Worm (Caenorhabditis elegans) whole organism, L3 larva: ENCODE data around the gene srh-236.

ENCODE experiments used
- ZK546.5 ChIP-seq: sonication (generic microtip); optimal IDR thresholded peaks from 2 replicates; lab custom pipeline; 2017; ENCODE audit warnings: missing biosample characterization, missing genetic modification characterization
- ceh-16 ChIP-seq: sonication (generic microtip); optimal IDR thresholded peaks from 2 replicates; lab custom pipeline; 2017; ENCODE audit warnings: missing biosample characterization, missing genetic modification characterization
- ceh-28 ChIP-seq: fragments of 150-350 bp; optimal IDR thresholded peaks from 2 replicates; lab custom pipeline; 2014; ENCODE audit warnings: missing biosample characterization, missing genetic modification reagents, missing genetic modification characterization
- egl-27 ChIP-seq: sonication (generic microtip); optimal IDR thresholded peaks from 4 replicates; lab custom pipeline; 2017; ENCODE audit warnings: missing biosample characterization, missing genetic modification reagents, missing genetic modification characterization
- egl-5 ChIP-seq: fragments of 150-350 bp; optimal IDR thresholded peaks from 2 replicates; lab custom pipeline; 2017; ENCODE audit warnings: missing biosample characterization, missing genetic modification reagents, missing genetic modification characterization, inconsistent platforms
- elt-1 ChIP-seq: fragments of 150-350 bp; optimal IDR thresholded peaks from 2 replicates; lab custom pipeline; 2014; ENCODE audit warnings: missing biosample characterization, missing genetic modification characterization
- elt-2 ChIP-seq: sonication (generic microtip); optimal IDR thresholded peaks from 2 replicates; lab custom pipeline; 2016; ENCODE audit warnings: missing genetic modification reagents, mild to moderate bottlenecking, missing genetic modification characterization, missing compliant biosample characterization
- fkh-2 ChIP-seq: fragments of 150-350 bp; optimal IDR thresholded peaks from 2 replicates; lab custom pipeline; 2014; ENCODE audit warnings: missing biosample characterization, missing genetic modification reagents, missing genetic modification characterization
- fos-1 ChIP-seq: fragments of 150-350 bp; optimal IDR thresholded peaks from 2 replicates; lab custom pipeline; 2014; ENCODE audit warnings: missing biosample characterization, missing genetic modification characterization
- hmg-11 ChIP-seq: sonication (generic microtip); optimal IDR thresholded peaks from 2 replicates; lab custom pipeline; 2016; ENCODE audit warnings: missing genetic modification characterization, missing compliant biosample characterization
- jun-1 ChIP-seq: fragments of 150-350 bp; optimal IDR thresholded peaks from 2 replicates; lab custom pipeline; 2014; ENCODE audit warnings: missing biosample characterization, missing genetic modification reagents, missing genetic modification characterization
- lin-15B ChIP-seq: fragments of 150-350 bp; optimal IDR thresholded peaks from 2 replicates; lab custom pipeline; 2014; ENCODE audit warnings: missing biosample characterization, missing genetic modification characterization
- lsy-12 ChIP-seq: sonication (generic microtip); optimal IDR thresholded peaks from 2 replicates; lab custom pipeline; 2016; ENCODE audit warnings: mild to moderate bottlenecking, missing genetic modification characterization, missing compliant biosample characterization
- mdl-1 ChIP-seq: fragments of 150-350 bp; optimal IDR thresholded peaks from 2 replicates; lab custom pipeline; 2014; ENCODE audit warnings: missing biosample characterization, missing genetic modification characterization
- mml-1 ChIP-seq: fragments of 150-350 bp; sonication (generic microtip); optimal IDR thresholded peaks from 3 replicates; lab custom pipeline; 2014; ENCODE audit warnings: missing biosample characterization, missing genetic modification characterization
- nfya-1 ChIP-seq: sonication (generic microtip); optimal IDR thresholded peaks from 2 replicates; lab custom pipeline; 2017; ENCODE audit warnings: missing genetic modification characterization, mild to moderate bottlenecking, missing compliant biosample characterization, antibody characterized with exemption, moderate library complexity; ENCODE audit not compliant: insufficient read depth
- nhr-11 ChIP-seq: fragments of 150-350 bp; optimal IDR thresholded peaks from 2 replicates; lab custom pipeline; 2014; ENCODE audit warnings: missing biosample characterization, missing genetic modification characterization
- nhr-23 ChIP-seq: fragments of 150-350 bp; optimal IDR thresholded peaks from 2 replicates; lab custom pipeline; 2014; ENCODE audit warnings: missing biosample characterization, missing genetic modification reagents, missing genetic modification characterization
- nhr-237 ChIP-seq: fragments of 150-350 bp; optimal IDR thresholded peaks from 2 replicates; lab custom pipeline; 2014; ENCODE audit warnings: missing biosample characterization, missing genetic modification characterization
- nhr-25 ChIP-seq: sonication (generic microtip); optimal IDR thresholded peaks from 2 replicates; lab custom pipeline; 2017; ENCODE audit warnings: missing biosample characterization, missing genetic modification characterization
- nhr-28 ChIP-seq: fragments of 150-350 bp; optimal IDR thresholded peaks from 2 replicates; lab custom pipeline; 2014; ENCODE audit warnings: missing biosample characterization, missing genetic modification characterization
- nhr-43 ChIP-seq: sonication (generic microtip); optimal IDR thresholded peaks from 2 replicates; lab custom pipeline; 2016; ENCODE audit warnings: mild to moderate bottlenecking, missing genetic modification characterization, missing compliant biosample characterization; ENCODE audit not compliant: poor library complexity, severe bottlenecking
- pha-4 ChIP-seq: fragments of 150-350 bp; optimal IDR thresholded peaks from 2 replicates; lab custom pipeline; 2014; ENCODE audit warnings: missing biosample characterization, missing genetic modification reagents, missing genetic modification characterization
- pqm-1 ChIP-seq: fragments of 150-350 bp; optimal IDR thresholded peaks from 2 replicates; lab custom pipeline; 2017; ENCODE audit warnings: missing biosample characterization, missing genetic modification characterization, inconsistent platforms
- sea-2 ChIP-seq: fragments of 150-350 bp; sonication (generic microtip); optimal IDR thresholded peaks from 4 replicates; lab custom pipeline; 2014; ENCODE audit warnings: missing biosample characterization, missing genetic modification reagents, missing genetic modification characterization
- snpc-4 ChIP-seq: fragments of 150-350 bp; optimal IDR thresholded peaks from 2 replicates; lab custom pipeline; 2014; ENCODE audit warnings: missing biosample characterization, missing genetic modification characterization
- unc-39 ChIP-seq: sonication (generic microtip); optimal IDR thresholded peaks from 4 replicates; lab custom pipeline; 2017; ENCODE audit warnings: missing biosample characterization, missing genetic modification characterization
- ztf-11 ChIP-seq: fragments of 150-350 bp; optimal IDR thresholded peaks from 2 replicates; lab custom pipeline; 2014; ENCODE audit warnings: missing biosample characterization, missing genetic modification characterization
- ztf-4 ChIP-seq: fragments of 150-350 bp; optimal IDR thresholded peaks from 2 replicates; lab custom pipeline; 2014; ENCODE audit warnings: missing biosample characterization, missing genetic modification characterization

The srh-236 gene

ce11 chrV:17242552-17242951 lies 30.7 kb upstream of the srh-236 start, which contains the start of gene Y68A4B.3:
Gene Y68A4B.3, minus strand, starts transcription at chrV:17242652.
- TF ChIP-seq egl-5 = no peak

ce11 chrV:17241278-17241661 lies 29.4 kb upstream of the srh-236 start:
- TF ChIP-seq pqm-1 (peak; percentile 55), nhr-23 (no peak), elt-2 (tag; lab: Kevin White, UChicago) (peak; percentile 90), jun-1 (no peak)

- TF ChIP-seq elt-2 (tag; lab: Kevin White, UChicago) (peak; percentile 70), ztf-11 (tag; lab: Kevin White, UChicago) (no peak), pha-4 (tag; lab: Kevin White, UChicago) (peak; percentile 21), pqm-1 (peak; percentile 22), hmg-11 (tag; lab: Kevin White, UChicago) (no peak)
These were observed 28.9 kb upstream of the srh-236 start for ce11 chrV:17240579-17241277.

- TF ChIP-seq pqm-1 = peak; percentile 77
- no peak for TF ChIP-seq mml-1 (tag; lab: Kevin White, UChicago)
- peak; percentile 94 for TF ChIP-seq elt-2 (tag; lab: Kevin White, UChicago)
- no peak for TF ChIP-seq fos-1 (tag; lab: Kevin White, UChicago)
These were observed 27.0 kb upstream of the srh-236 start, which contains the start of gene T19C9.8 for ce11 chrV:17238799-17239198. Gene T19C9.8, plus strand, starts transcription at chrV:17239097.

- TF ChIP-seq nhr-25 (no peak), elt-1 (tag; lab: Kevin White, UChicago) (peak; percentile 67)
These were observed 24.5 kb upstream of the srh-236 start, which contains the start of gene T19C9.10 for ce11 chrV:17236345-17236744. Gene T19C9.10, plus strand, starts transcription at chrV:17236592.

ce11 chrV:17232403-17232802 lies 20.6 kb upstream of the srh-236 start:
- TF ChIP-seq snpc-4 (tag; lab: Kevin White, UChicago) (no peak), egl-27 (tag; lab: Kevin White, UChicago) (no peak), nhr-11 (tag; lab: Kevin White, UChicago) (no peak), hmg-11 (tag; lab: Kevin White, UChicago) (no peak), nhr-43 (tag; lab: Kevin White, UChicago) (no peak), mdl-1 (tag; lab: Kevin White, UChicago) (no peak), nhr-28 (tag; lab: Kevin White, UChicago) (no peak), ceh-16 (tag; lab: Kevin White, UChicago) (no peak), fos-1 (tag; lab: Kevin White, UChicago) (no peak), sea-2 (GFP tag; lab: Kevin White, UChicago) (no peak), ceh-28 (tag; lab: Kevin White, UChicago) (no peak), lin-15B (no peak)

- TF ChIP-seq lsy-12 (tag; lab: Kevin White, UChicago) = no peak
- no peak for TF ChIP-seq ztf-4
- TF ChIP-seq nfya-1 (tag; lab: Kevin White, UChicago) = no peak
- TF ChIP-seq fkh-2 (tag; lab: Kevin White, UChicago) = no peak
- TF ChIP-seq pha-4 (tag; lab: Kevin White, UChicago) = no peak
- TF ChIP-seq nhr-28 (tag; lab: Kevin White, UChicago) = no peak
- no peak for TF ChIP-seq ceh-16 (tag; lab: Kevin White, UChicago)
- TF ChIP-seq ZK546.5 = no peak
- no peak for TF ChIP-seq nhr-237 (tag; lab: Kevin White, UChicago)
- TF ChIP-seq unc-39 (tag; lab: Kevin White, UChicago) = no peak
- TF ChIP-seq nhr-23 = no peak
- TF ChIP-seq snpc-4 (tag; lab: Kevin White, UChicago) = no peak
- TF ChIP-seq pqm-1 = no peak
- TF ChIP-seq nhr-25 = no peak
These were observed 14.3 kb upstream of the srh-236 start, which contains the start of gene srh-112 for ce11 chrV:17226119-17226518. Gene srh-112, minus strand, starts transcription at chrV:17226219.
